Fruit fly (Drosophila melanogaster) whole organism, embryonic: ENCODE results near the gene fru.

Experiments
- Awh ChIP-seq: fragments of 200-800 bp; sonication (Bioruptor generic); IDR thresholded peaks from 2 replicates; pipeline ENCODE4, ENCODE4 v1.3.6; 2022; ENCODE audit warnings: missing biosample characterization, missing genetic modification characterization
- CG10959 ChIP-seq: fragments of 200-800 bp; sonication (Bioruptor generic); IDR thresholded peaks from 2 replicates; pipeline ENCODE4 v1.3.6; 2022; ENCODE audit warnings: missing biosample characterization, missing genetic modification characterization
- CG11093 ChIP-seq: fragments of 200-800 bp; sonication (Bioruptor generic); IDR thresholded peaks from 3 replicates; pipeline ENCODE4 v1.3.6; 2022; ENCODE audit warnings: missing biosample characterization, missing genetic modification characterization
- CG11696 ChIP-seq: fragments of 200-800 bp; sonication (Bioruptor generic); IDR thresholded peaks from 2 replicates; pipeline ENCODE4 v1.3.6; 2022; ENCODE audit warnings: missing biosample characterization, missing genetic modification characterization
- CG11723 ChIP-seq: fragments of 200-800 bp; sonication (Bioruptor generic); optimal IDR thresholded peaks from 2 replicates; lab custom pipeline; 2017; ENCODE audit warnings: missing biosample characterization, mild to moderate bottlenecking, missing genetic modification characterization
- CG1233 ChIP-seq: fragments of 200-800 bp; sonication (Bioruptor generic); optimal IDR thresholded peaks from 4 replicates; lab custom pipeline; 2018; ENCODE audit warnings: missing biosample characterization, mild to moderate bottlenecking, missing genetic modification characterization
- CG14667 ChIP-seq: fragments of 200-800 bp; sonication (Bioruptor generic); IDR thresholded peaks from 2 replicates; pipeline ENCODE4 v1.3.6; 2022; ENCODE audit warnings: missing biosample characterization, missing genetic modification characterization
- CG15011 ChIP-seq: fragments of 200-800 bp; sonication (Bioruptor generic); optimal IDR thresholded peaks from 3 replicates; lab custom pipeline; 2018; ENCODE audit warnings: missing biosample characterization, mild to moderate bottlenecking, missing genetic modification characterization
- CG15479 ChIP-seq: fragments of 200-800 bp; sonication (Bioruptor generic); optimal IDR thresholded peaks from 3 replicates; lab custom pipeline; 2019; ENCODE audit warnings: missing biosample characterization, mild to moderate bottlenecking, missing genetic modification characterization, moderate library complexity
- CG1647 ChIP-seq: fragments of 200-800 bp; sonication (Bioruptor generic); optimal IDR thresholded peaks from 3 replicates; lab custom pipeline; 2016; ENCODE audit warnings: missing biosample characterization, missing genetic modification characterization
- CG17361 ChIP-seq: fragments of 200-800 bp; sonication (Bioruptor generic); IDR thresholded peaks from 3 replicates; pipeline ENCODE4 v1.3.6; 2022; ENCODE audit warnings: missing biosample characterization, missing genetic modification characterization
- CG2116 ChIP-seq: fragments of 200-800 bp; sonication (Bioruptor generic); optimal IDR thresholded peaks from 3 replicates; lab custom pipeline; 2018; ENCODE audit warnings: missing biosample characterization, mild to moderate bottlenecking, missing genetic modification characterization
- CG31224 ChIP-seq: fragments of 200-800 bp; sonication (Bioruptor generic); IDR thresholded peaks from 2 replicates; pipeline ENCODE4 v1.3.6; 2022; ENCODE audit warnings: missing biosample characterization, missing genetic modification characterization
- CG3407 ChIP-seq: fragments of 200-800 bp; sonication (Bioruptor generic); optimal IDR thresholded peaks from 2 replicates; lab custom pipeline; 2018; ENCODE audit warnings: missing biosample characterization, mild to moderate bottlenecking, missing genetic modification characterization
- CG4730 ChIP-seq: fragments of 200-800 bp; sonication (Bioruptor generic); IDR thresholded peaks from 2 replicates; pipeline ENCODE4 v1.3.6; 2022; ENCODE audit warnings: missing biosample characterization, missing genetic modification characterization
- CG6272 ChIP-seq: fragments of 200-800 bp; sonication (Bioruptor generic); IDR thresholded peaks from 2 replicates; pipeline ENCODE4 v1.3.6; 2022; ENCODE audit warnings: missing biosample characterization, missing genetic modification characterization
- CG7271 ChIP-seq: fragments of 200-800 bp; sonication (Bioruptor generic); optimal IDR thresholded peaks from 2 replicates; lab custom pipeline; 2018; ENCODE audit warnings: missing biosample characterization, mild to moderate bottlenecking, missing genetic modification characterization, moderate library complexity
- CG8359 ChIP-seq: fragments of 200-800 bp; sonication (Bioruptor generic); optimal IDR thresholded peaks from 2 replicates; lab custom pipeline; 2017; ENCODE audit warnings: missing biosample characterization, mild to moderate bottlenecking, missing genetic modification characterization, borderline replicate concordance
- D19A ChIP-seq: fragments of 200-800 bp; optimal IDR thresholded peaks from 3 replicates; lab custom pipeline; 2019; ENCODE audit warnings: missing biosample characterization, mild to moderate bottlenecking, missing genetic modification characterization, moderate library complexity
- D19B ChIP-seq: fragments of 200-800 bp; sonication (Bioruptor generic); optimal IDR thresholded peaks from 2 replicates; lab custom pipeline; 2017; ENCODE audit warnings: missing biosample characterization, mild to moderate bottlenecking, missing genetic modification characterization
- E2f2 ChIP-seq: fragments of 200-800 bp; sonication (Bioruptor generic); IDR thresholded peaks from 2 replicates; pipeline ENCODE4 v1.3.6; 2022; ENCODE audit warnings: missing biosample characterization, missing genetic modification characterization
- Lhr ChIP-seq: fragments of 200-800 bp; sonication (Bioruptor generic); optimal IDR thresholded peaks from 3 replicates; lab custom pipeline; 2017; ENCODE audit warnings: mild to moderate bottlenecking, missing biosample characterization, missing genetic modification reagents, missing genetic modification characterization
- Nf-YC ChIP-seq: fragments of 200-800 bp; optimal IDR thresholded peaks from 3 replicates; lab custom pipeline; 2019; ENCODE audit warnings: missing biosample characterization, mild to moderate bottlenecking, missing genetic modification characterization, moderate library complexity
- Oli ChIP-seq: fragments of 200-800 bp; sonication (Bioruptor generic); optimal IDR thresholded peaks from 2 replicates; lab custom pipeline; 2018; ENCODE audit warnings: missing biosample characterization, mild to moderate bottlenecking, missing genetic modification characterization, moderate library complexity
- Poxn ChIP-seq: fragments of 200-800 bp; sonication (Bioruptor generic); IDR thresholded peaks from 2 replicates; pipeline ENCODE4 v1.3.6; 2022; ENCODE audit warnings: missing biosample characterization, missing genetic modification characterization
- Ravus ChIP-seq: fragments of 200-800 bp; sonication (Bioruptor generic); IDR thresholded peaks from 2 replicates; pipeline ENCODE4 v1.3.6; 2022; ENCODE audit warnings: missing biosample characterization, missing genetic modification characterization
- Sin3A ChIP-seq: fragments of >200 bp; optimal IDR thresholded peaks from 2 replicates; lab custom pipeline; 2018
- al ChIP-seq: fragments of 200-800 bp; sonication (Bioruptor generic); IDR thresholded peaks from 2 replicates; pipeline ENCODE4 v1.3.6; 2022; ENCODE audit warnings: missing biosample characterization, missing genetic modification characterization
- ase ChIP-seq: fragments of 200-800 bp; sonication (Bioruptor generic); IDR thresholded peaks from 3 replicates; pipeline ENCODE4 v1.3.6; 2022; ENCODE audit warnings: missing biosample characterization, missing genetic modification characterization
- bab2 ChIP-seq: fragments of 200-800 bp; sonication (Bioruptor generic); optimal IDR thresholded peaks from 2 replicates; lab custom pipeline; 2016; ENCODE audit warnings: missing biosample characterization, missing genetic modification characterization
- bcd ChIP-seq: fragments of 200-800 bp; sonication (Bioruptor generic); optimal IDR thresholded peaks from 2 replicates; lab custom pipeline; 2017; ENCODE audit warnings: missing biosample characterization, mild to moderate bottlenecking, missing genetic modification characterization
- cad ChIP-seq: fragments of >200 bp; optimal IDR thresholded peaks from 2 replicates; lab custom pipeline; 2017; ENCODE audit warnings: missing biosample characterization, missing genetic modification characterization
- chm ChIP-seq: fragments of 200-800 bp; sonication (Bioruptor generic); IDR thresholded peaks from 2 replicates; pipeline ENCODE4 v1.3.6; 2022; ENCODE audit warnings: missing biosample characterization, missing genetic modification characterization
- crc ChIP-seq: fragments of 200-800 bp; sonication (Bioruptor generic); optimal IDR thresholded peaks from 2 replicates; lab custom pipeline; 2016; ENCODE audit warnings: missing biosample characterization, missing genetic modification characterization
- dmrt99B ChIP-seq: fragments of 200-800 bp; sonication (Bioruptor generic); optimal IDR thresholded peaks from 2 replicates; lab custom pipeline; 2018; ENCODE audit warnings: missing biosample characterization, mild to moderate bottlenecking, missing genetic modification characterization, moderate library complexity
- fru ChIP-seq: fragments of >200 bp; optimal IDR thresholded peaks from 2 replicates; lab custom pipeline; 2017
- gcm2 ChIP-seq: fragments of 200-800 bp; sonication (Bioruptor generic); optimal IDR thresholded peaks from 2 replicates; lab custom pipeline; 2016; ENCODE audit warnings: missing biosample characterization, missing genetic modification characterization
- grn ChIP-seq: fragments of 200-800 bp; sonication (Bioruptor generic); optimal IDR thresholded peaks from 3 replicates; lab custom pipeline; 2017; ENCODE audit warnings: missing biosample characterization, missing genetic modification characterization
- gsb-n ChIP-seq: fragments of 200-800 bp; sonication (Bioruptor generic); optimal IDR thresholded peaks from 3 replicates; lab custom pipeline; 2018; ENCODE audit warnings: missing biosample characterization, mild to moderate bottlenecking, missing genetic modification characterization
- hb ChIP-seq: fragments of 200-800 bp; sonication (Bioruptor generic); IDR thresholded peaks from 3 replicates; pipeline ENCODE4 v1.3.6; 2022; ENCODE audit warnings: missing biosample characterization, missing genetic modification characterization; ENCODE audit not compliant: partially characterized antibody
- lilli ChIP-seq: fragments of 200-800 bp; sonication (Bioruptor generic); optimal IDR thresholded peaks from 3 replicates; lab custom pipeline; 2016; ENCODE audit warnings: missing biosample characterization, missing genetic modification characterization
- nmo ChIP-seq: fragments of 200-800 bp; sonication (Bioruptor generic); optimal IDR thresholded peaks from 2 replicates; lab custom pipeline; 2018; ENCODE audit warnings: missing biosample characterization, mild to moderate bottlenecking, missing genetic modification characterization, moderate library complexity
- pros ChIP-seq: fragments of 200-800 bp; sonication (Bioruptor generic); optimal IDR thresholded peaks from 3 replicates; lab custom pipeline; 2019; ENCODE audit warnings: missing biosample characterization, mild to moderate bottlenecking, missing genetic modification characterization, moderate library complexity
- rib ChIP-seq: fragments of 200-800 bp; sonication (Bioruptor generic); IDR thresholded peaks from 2 replicates; pipeline ENCODE4 v1.3.6; 2022; ENCODE audit warnings: missing biosample characterization, missing genetic modification characterization
- sima ChIP-seq: fragments of 200-800 bp; sonication (Bioruptor generic); optimal IDR thresholded peaks from 2 replicates; lab custom pipeline; 2016; ENCODE audit warnings: missing biosample characterization, missing genetic modification characterization
- sna ChIP-seq: fragments of 200-800 bp; sonication (Bioruptor generic); IDR thresholded peaks from 2 replicates; pipeline ENCODE4 v1.3.6; 2022; ENCODE audit warnings: missing biosample characterization, missing genetic modification characterization; ENCODE audit not compliant: partially characterized antibody
- tup ChIP-seq: fragments of 200-800 bp; sonication (Bioruptor generic); optimal IDR thresholded peaks from 2 replicates; lab custom pipeline; 2016; ENCODE audit warnings: missing biosample characterization, mild to moderate bottlenecking, missing genetic modification characterization, moderate library complexity
- twi ChIP-seq: fragments of 200-800 bp; optimal IDR thresholded peaks from 2 replicates; lab custom pipeline; 2019; ENCODE audit warnings: missing biosample characterization, mild to moderate bottlenecking, missing genetic modification characterization, moderate library complexity
- tx ChIP-seq: fragments of 200-800 bp; sonication (Bioruptor generic); optimal IDR thresholded peaks from 2 replicates; lab custom pipeline; 2016; ENCODE audit warnings: missing biosample characterization, missing genetic modification characterization
- unpg ChIP-seq: fragments of 200-800 bp; sonication (Bioruptor generic); optimal IDR thresholded peaks from 3 replicates; lab custom pipeline; 2018; ENCODE audit warnings: missing biosample characterization, mild to moderate bottlenecking, missing genetic modification characterization, moderate library complexity
- wdn ChIP-seq: fragments of 200-800 bp; sonication (Bioruptor generic); IDR thresholded peaks from 2 replicates; pipeline ENCODE4 v1.3.6; 2022; ENCODE audit warnings: missing biosample characterization, missing genetic modification characterization

The fru gene

DNA sequence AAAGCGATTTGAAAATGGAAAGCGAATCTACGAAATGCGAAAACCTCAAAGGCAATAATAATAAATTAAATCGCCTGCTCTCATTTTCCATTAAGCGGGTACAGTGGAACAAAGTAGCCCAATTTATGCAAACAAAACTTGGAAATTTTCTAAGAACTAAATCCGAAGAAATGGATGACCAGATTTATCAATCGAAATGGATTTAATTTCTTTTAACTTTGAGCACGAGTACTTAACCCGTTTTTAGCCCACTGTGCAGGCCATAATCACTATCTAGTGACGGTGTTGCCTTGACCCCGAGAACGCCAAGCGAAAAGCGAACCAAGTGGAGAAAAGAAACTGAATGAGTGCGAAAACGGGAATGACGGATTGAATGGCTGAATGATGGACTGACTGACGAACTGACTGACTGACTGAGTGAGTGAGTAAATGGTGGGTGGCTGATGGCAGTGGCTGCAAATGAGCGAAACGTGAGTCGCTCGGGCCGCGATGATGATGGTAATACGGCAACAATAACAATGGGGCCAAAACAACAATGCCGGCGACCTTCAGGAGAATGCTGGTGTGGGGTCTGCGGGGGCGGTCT is 89.1 kb downstream of the fru start (continued):
- TF ChIP-seq CG31224 (GFP tag; lab: Robert Waterston, UW) (0 out of 2 replicates have a peak, but pooled peaks have one; percentile 32), twi (tag; lab: Kevin White, UChicago) (no peak), al (GFP tag; lab: Robert Waterston, UW) (peak; percentile 47), Ravus (GFP tag; lab: Robert Waterston, UW) (peak; percentile 5; the same call in 1 of the 2 replicates), CG17361 (GFP tag; lab: Robert Waterston, UW) (no peak), lilli (peak; percentile 74), CG8359 (no peak), Nf-YC (tag; lab: Kevin White, UChicago) (no peak), E2f2 (GFP tag; lab: Robert Waterston, UW) (no peak; the same call in 1 of the 2 replicates), CG14667 (GFP tag; lab: Robert Waterston, UW) (peak; percentile 9; the same call in 1 of the 2 replicates), CG4730 (0 out of 2 replicates have a peak, but pooled peaks have one; percentile 16), rib (GFP tag; lab: Robert Waterston, UW) (no peak; the same call in 1 of the 2 replicates), CG2116 (GFP tag; lab: Kevin White, UChicago) (peak; percentile 5), tx (GFP tag; lab: Kevin White, UChicago) (no peak), gsb-n (no peak), ase (GFP tag; lab: Robert Waterston, UW) (peak; percentile 50; the same call in 1 of the 3 replicates), fru (lab: Kevin White, UChicago) (no peak), dmrt99B (tag; lab: Kevin White, UChicago) (peak; percentile 59), Awh (GFP tag; lab: Robert Waterston, UW) (no peak), bab2 (GFP tag; lab: Kevin White, UChicago) (no peak), CG11696 (GFP tag; lab: Robert Waterston, UW) (peak; percentile 41; the same call in 1 of the 2 replicates), CG15479 (no peak), CG10959 (GFP tag; lab: Robert Waterston, UW) (no peak), hb (GFP tag; lab: Robert Waterston, UW) (no peak), sna (GFP tag; lab: Robert Waterston, UW) (no peak), nmo (GFP tag; lab: Kevin White, UChicago) (peak; percentile 20), CG15011 (no peak), gcm2 (GFP tag; lab: Kevin White, UChicago) (no peak), pros (GFP tag; lab: Kevin White, UChicago) (no peak), Sin3A (lab: Kevin White, UChicago) (no peak), D19A (tag; lab: Kevin White, UChicago) (no peak), CG1647 (GFP tag; lab: Kevin White, UChicago) (peak; percentile 27), CG11093 (GFP tag; lab: Robert Waterston, UW) (no peak), Poxn (GFP tag; lab: Robert Waterston, UW) (no peak), CG6272 (GFP tag; lab: Robert Waterston, UW) (peak; percentile 60), wdn (GFP tag; lab: Robert Waterston, UW) (no peak; the same call in 1 of the 2 replicates), sima (GFP tag; lab: Kevin White, UChicago) (no peak), Oli (tag; lab: Kevin White, UChicago) (peak; percentile 47), crc (GFP tag; lab: Kevin White, UChicago) (no peak), bcd (GFP tag; lab: Kevin White, UChicago) (peak; percentile 30), CG3407 (GFP tag; lab: Kevin White, UChicago) (no peak), CG11723 (GFP tag; lab: Kevin White, UChicago) (no peak), unpg (GFP tag; lab: Kevin White, UChicago) (no peak), chm (no peak), cad (no peak), D19B (GFP tag; lab: Kevin White, UChicago) (peak; percentile 31), CG7271 (no peak), tup (GFP tag; lab: Kevin White, UChicago) (no peak), grn (GFP tag; lab: Kevin White, UChicago) (no peak), CG1233 (GFP tag; lab: Kevin White, UChicago) (no peak), Lhr (GFP tag; lab: Kevin White, UChicago) (no peak)
